Worm (Caenorhabditis elegans) whole organism, L1 larva: Measurements from ENCODE around the gene srh-46.

Experiments
- C04F5.9 ChIP-seq: sonication (generic microtip); optimal IDR thresholded peaks from 2 replicates; lab custom pipeline; 2016; ENCODE audit warnings: missing genetic modification characterization, missing compliant biosample characterization
- C16A3.4 ChIP-seq: fragments of 150-350 bp; optimal IDR thresholded peaks from 2 replicates; lab custom pipeline; 2014; ENCODE audit warnings: missing biosample characterization, missing genetic modification characterization
- alr-1 ChIP-seq: fragments of 200-800 bp; sonication (Bioruptor generic); optimal IDR thresholded peaks from 2 replicates; lab custom pipeline; 2018; ENCODE audit warnings: borderline replicate concordance, mild to moderate bottlenecking, missing genetic modification characterization, missing compliant biosample characterization
- ama-1 ChIP-seq: fragments of 150-350 bp; optimal IDR thresholded peaks from 2 replicates; lab custom pipeline; 2014
- blmp-1 ChIP-seq: fragments of 150-350 bp; optimal IDR thresholded peaks from 2 replicates; lab custom pipeline; 2014; ENCODE audit warnings: missing biosample characterization, missing genetic modification characterization
- dsc-1 ChIP-seq: sonication (generic microtip); optimal IDR thresholded peaks from 2 replicates; lab custom pipeline; 2016; ENCODE audit warnings: mild to moderate bottlenecking, missing genetic modification characterization, missing compliant biosample characterization
- efl-1 ChIP-seq, 4 experiments: fragments of 150-350 bp; optimal IDR thresholded peaks in 3 of 4; peaks in 1 of 4; 1 replicate in 1 of 4; 2 replicates in 3 of 4; lab custom pipeline; 2014; ENCODE audit warnings: missing biosample characterization in 2 of 4, missing genetic modification characterization in 2 of 4, missing genetic modification reagents in 2 of 4
- efl-3 ChIP-seq: fragments of 200-800 bp; sonication (Bioruptor generic); optimal IDR thresholded peaks from 2 replicates; lab custom pipeline; 2018; ENCODE audit warnings: mild to moderate bottlenecking, missing genetic modification characterization, missing compliant biosample characterization
- egl-27 ChIP-seq, 2 experiments: fragments of 150-350 bp in 1 of 2; sonication (generic microtip); optimal IDR thresholded peaks; 3 replicates each; lab custom pipeline; 2017 to 2018; ENCODE audit warnings: missing biosample characterization in 2 of 2, missing genetic modification characterization in 2 of 2, missing genetic modification reagents in 2 of 2
- elt-2 ChIP-seq: sonication (generic microtip); optimal IDR thresholded peaks from 2 replicates; lab custom pipeline; 2016; ENCODE audit warnings: missing genetic modification characterization, mild to moderate bottlenecking, inconsistent platforms, missing compliant biosample characterization, missing genetic modification reagents
- fkh-10 ChIP-seq: sonication (generic microtip); optimal IDR thresholded peaks from 2 replicates; lab custom pipeline; 2017; ENCODE audit warnings: missing biosample characterization, missing genetic modification reagents, missing genetic modification characterization
- fkh-8 ChIP-seq: sonication (generic microtip); optimal IDR thresholded peaks from 2 replicates; lab custom pipeline; 2016; ENCODE audit warnings: mild to moderate bottlenecking, missing genetic modification characterization, missing compliant biosample characterization
- fos-1 ChIP-seq: fragments of 150-350 bp; optimal IDR thresholded peaks from 2 replicates; lab custom pipeline; 2014; ENCODE audit warnings: missing biosample characterization, missing genetic modification characterization
- hlh-17 ChIP-seq: fragments of 200-800 bp; sonication (Bioruptor generic); optimal IDR thresholded peaks from 2 replicates; lab custom pipeline; 2018; ENCODE audit warnings: missing genetic modification characterization, mild to moderate bottlenecking, missing compliant biosample characterization, moderate library complexity, borderline replicate concordance
- hlh-4 ChIP-seq: sonication (generic microtip); optimal IDR thresholded peaks from 2 replicates; lab custom pipeline; 2016; ENCODE audit warnings: mild to moderate bottlenecking, missing genetic modification characterization, missing compliant biosample characterization
- jun-1 ChIP-seq: fragments of 150-350 bp; optimal IDR thresholded peaks from 2 replicates; lab custom pipeline; 2014; ENCODE audit warnings: missing biosample characterization, missing genetic modification reagents, missing genetic modification characterization
- lin-35 ChIP-seq, 2 experiments: fragments of 150-350 bp; optimal IDR thresholded peaks; 2 replicates each; lab custom pipeline; 2014; ENCODE audit warnings: missing biosample characterization in 2 of 2, missing genetic modification characterization in 2 of 2, missing genetic modification reagents in 2 of 2
- lsy-2 ChIP-seq, 2 experiments: fragments of 150-350 bp; optimal IDR thresholded peaks; 2 replicates each; lab custom pipeline; 2014; ENCODE audit warnings: missing biosample characterization in 2 of 2, missing genetic modification characterization in 2 of 2
- mdl-1 ChIP-seq, 2 experiments: fragments of 150-350 bp; optimal IDR thresholded peaks; 2 replicates each; lab custom pipeline; 2014 to 2017; ENCODE audit warnings: missing biosample characterization in 2 of 2, missing genetic modification characterization in 2 of 2, inconsistent platforms in 1 of 2
- mep-1 ChIP-seq: fragments of 150-350 bp; optimal IDR thresholded peaks from 2 replicates; lab custom pipeline; 2014; ENCODE audit warnings: missing biosample characterization, missing genetic modification characterization
- nhr-11 ChIP-seq: fragments of 150-350 bp; optimal IDR thresholded peaks from 2 replicates; lab custom pipeline; 2014; ENCODE audit warnings: missing biosample characterization, missing genetic modification characterization
- nhr-12 ChIP-seq: sonication (generic microtip); optimal IDR thresholded peaks from 2 replicates; lab custom pipeline; 2017; ENCODE audit warnings: missing biosample characterization, missing genetic modification characterization
- nhr-19 ChIP-seq: fragments of 200-800 bp; sonication (Bioruptor generic); conservative IDR thresholded peaks from 2 replicates; pipeline ENCODE4 v1.3.6; 2022; ENCODE audit warnings: missing genetic modification characterization, missing compliant biosample characterization
- nhr-20 ChIP-seq: sonication (generic microtip); optimal IDR thresholded peaks from 2 replicates; lab custom pipeline; 2016; ENCODE audit warnings: mild to moderate bottlenecking, missing genetic modification characterization, missing compliant biosample characterization
- nhr-237 ChIP-seq: fragments of 150-350 bp; optimal IDR thresholded peaks from 2 replicates; lab custom pipeline; 2014; ENCODE audit warnings: missing biosample characterization, missing genetic modification characterization
- nhr-28 ChIP-seq: fragments of 150-350 bp; optimal IDR thresholded peaks from 2 replicates; lab custom pipeline; 2014; ENCODE audit warnings: missing biosample characterization, missing genetic modification characterization
- nhr-71 ChIP-seq: sonication (generic microtip); optimal IDR thresholded peaks from 2 replicates; lab custom pipeline; 2016; ENCODE audit warnings: mild to moderate bottlenecking, missing genetic modification characterization, moderate library complexity, missing compliant biosample characterization
- nhr-85 ChIP-seq: sonication (generic microtip); peaks from one replicate; lab custom pipeline; 2016; ENCODE audit warnings: missing genetic modification characterization, inconsistent platforms, missing compliant biosample characterization
- skn-1 ChIP-seq: fragments of 150-350 bp; optimal IDR thresholded peaks from 2 replicates; lab custom pipeline; 2014; ENCODE audit warnings: missing biosample characterization, missing genetic modification characterization
- snu-23 ChIP-seq: sonication (generic microtip); optimal IDR thresholded peaks from 2 replicates; lab custom pipeline; 2016; ENCODE audit warnings: missing genetic modification characterization, missing compliant biosample characterization
- sox-4 ChIP-seq: sonication (generic microtip); optimal IDR thresholded peaks from 2 replicates; lab custom pipeline; 2016; ENCODE audit warnings: missing genetic modification characterization, missing compliant biosample characterization
- unc-130 ChIP-seq: fragments of 150-350 bp; optimal IDR thresholded peaks from 2 replicates; lab custom pipeline; 2017; ENCODE audit warnings: missing biosample characterization, missing genetic modification characterization, inconsistent platforms
- unc-30 ChIP-seq: sonication (generic microtip); optimal IDR thresholded peaks from 2 replicates; lab custom pipeline; 2017; ENCODE audit warnings: missing biosample characterization, missing genetic modification characterization
- unc-62 ChIP-seq: fragments of 150-350 bp; optimal IDR thresholded peaks from 2 replicates; lab custom pipeline; 2014; ENCODE audit warnings: missing biosample characterization, missing genetic modification reagents, missing genetic modification characterization
- zip-4 ChIP-seq: fragments of 200-800 bp; sonication (Bioruptor generic); optimal IDR thresholded peaks from 2 replicates; lab custom pipeline; 2018; ENCODE audit warnings: mild to moderate bottlenecking, missing genetic modification characterization, moderate library complexity, missing compliant biosample characterization

Gene srh-46

ce11 chrV:11258896-11259295 lies 43.8 kb downstream of the srh-46 start, which contains the start of gene lgc-36:
Gene lgc-36 (minus strand): TSS chrV:11258996.
- TF ChIP-seq nhr-71 (tag; lab: Kevin White, UChicago), result no peak

ce11 chrV:11254980-11255379 lies 47.7 kb downstream of the srh-46 start, which contains the start of gene srsx-31:
Gene srsx-31 (minus strand): TSS chrV:11255080.
- TF ChIP-seq hlh-4 (tag; lab: Kevin White, UChicago) (no peak), zip-4 (no peak), efl-1 (optimal IDR thresholded peaks at IDR 0.05; lab: Kevin White, UChicago) (no peak), efl-1 (GFP tag; optimal IDR thresholded peaks at IDR 0.05 in 1 of 2; lab: Kevin White, UChicago) (no peak), unc-30 (no peak), nhr-237 (tag; lab: Kevin White, UChicago) (no peak), efl-3 (no peak), fkh-10 (GFP tag; lab: Kevin White, UChicago) (no peak), unc-130 (tag; lab: Kevin White, UChicago) (no peak), fos-1 (tag; lab: Kevin White, UChicago) (no peak), mep-1 (no peak), jun-1 (tag; lab: Kevin White, UChicago) (no peak), sox-4 (tag; lab: Kevin White, UChicago) (no peak), nhr-11 (tag; lab: Kevin White, UChicago) (no peak), dsc-1 (tag; lab: Kevin White, UChicago) (no peak), skn-1 (no peak), nhr-28 (no peak), nhr-19 (GFP tag; lab: Robert Waterston, UW) (no peak), egl-27 (tag; optimal IDR thresholded peaks at IDR 0.05; lab: Kevin White, UChicago) (no peak), fkh-8 (tag; lab: Kevin White, UChicago) (no peak), C16A3.4 (no peak)

ce11 chrV:11252429-11252828 lies 50.3 kb downstream of the srh-46 start, which contains the start of gene srsx-33:
Gene srsx-33 (minus strand): TSS chrV:11252529.
- TF ChIP-seq efl-1 (optimal IDR thresholded peaks at IDR 0.05; lab: Kevin White, UChicago) (no peak), efl-1 (GFP tag; optimal IDR thresholded peaks at IDR 0.05 in 1 of 2; lab: Kevin White, UChicago) (peak in 1 of 2 experiments; percentile 9), elt-2 (tag; lab: Kevin White, UChicago) (no peak)

DNA sequence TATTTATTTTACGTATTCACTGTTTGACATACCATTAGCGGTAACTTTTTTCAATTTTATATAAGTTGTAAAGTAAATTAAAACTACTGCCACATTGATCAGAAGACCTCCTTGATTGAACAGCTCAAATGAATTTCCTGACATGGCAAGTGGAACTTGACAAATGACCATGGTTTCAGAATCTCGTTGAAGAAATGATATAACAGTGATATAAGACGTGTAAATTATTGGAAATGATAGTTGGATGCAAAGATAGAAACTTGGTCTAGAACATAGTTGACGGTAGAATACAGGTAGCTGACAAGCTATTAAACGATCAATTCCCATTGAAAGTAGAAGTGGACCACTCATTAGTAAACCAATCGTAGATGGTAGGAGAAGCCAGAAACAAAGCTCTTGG lies 50.9 kb downstream of the srh-46 start:
- TF ChIP-seq lsy-2 (tag; optimal IDR thresholded peaks at IDR 0.05; lab: Kevin White, UChicago), result no peak
- TF ChIP-seq zip-4, result no peak
- TF ChIP-seq lin-35 (GFP tag; optimal IDR thresholded peaks at IDR 0.05; lab: Kevin White, UChicago), result no peak
- TF ChIP-seq hlh-4 (tag; lab: Kevin White, UChicago), result no peak
- TF ChIP-seq blmp-1 (tag; lab: Kevin White, UChicago), result no peak
- TF ChIP-seq alr-1, result no peak
- no peak for TF ChIP-seq nhr-12
- no peak for TF ChIP-seq ama-1 (lab: Kevin White, UChicago)
- no peak for TF ChIP-seq nhr-85 (tag; lab: Kevin White, UChicago)
- TF ChIP-seq hlh-17 (GFP tag; lab: Kevin White, UChicago), result no peak
- TF ChIP-seq C04F5.9 (tag; lab: Kevin White, UChicago), result no peak
- TF ChIP-seq nhr-71 (tag; lab: Kevin White, UChicago), result no peak
- TF ChIP-seq skn-1, result no peak
- TF ChIP-seq nhr-20 (tag; lab: Kevin White, UChicago), result no peak
- no peak for TF ChIP-seq snu-23 (GFP tag; lab: Kevin White, UChicago)
- no peak for TF ChIP-seq nhr-11 (tag; lab: Kevin White, UChicago)
- TF ChIP-seq unc-62, result no peak
- TF ChIP-seq mdl-1 (tag; optimal IDR thresholded peaks at IDR 0.05; lab: Kevin White, UChicago), result no peak
- TF ChIP-seq nhr-28, result no peak
